Fruit fly (Drosophila melanogaster) whole organism, adult: ENCODE results near the gene Ppm1.

Experiments used
- CG11617 ChIP-seq: fragments of 200-800 bp; sonication (Bioruptor generic); optimal IDR thresholded peaks from 2 replicates; lab custom pipeline; 2017; ENCODE audit warnings: mild to moderate bottlenecking, missing biosample characterization, missing genetic modification reagents, missing genetic modification characterization
- CG12768 ChIP-seq: fragments of 200-800 bp; sonication (Bioruptor generic); optimal IDR thresholded peaks from 2 replicates; lab custom pipeline; 2017; ENCODE audit warnings: missing biosample characterization, missing genetic modification characterization, mild to moderate bottlenecking, moderate library complexity, missing genetic modification reagents
- CG14711 ChIP-seq: fragments of 200-800 bp; sonication (Bioruptor generic); optimal IDR thresholded peaks from 2 replicates; lab custom pipeline; 2018; ENCODE audit warnings: missing biosample characterization, mild to moderate bottlenecking, missing genetic modification characterization, moderate library complexity
- CG1620 ChIP-seq: fragments of 200-800 bp; sonication (Bioruptor generic); optimal IDR thresholded peaks from 2 replicates; lab custom pipeline; 2016; ENCODE audit warnings: missing biosample characterization, missing genetic modification characterization
- CG33017 ChIP-seq: fragments of 200-800 bp; sonication (Bioruptor generic); optimal IDR thresholded peaks from 2 replicates; lab custom pipeline; 2018; ENCODE audit warnings: missing biosample characterization, mild to moderate bottlenecking, missing genetic modification characterization, moderate library complexity
- CG5204 ChIP-seq: fragments of 200-800 bp; sonication (Bioruptor generic); optimal IDR thresholded peaks from 2 replicates; lab custom pipeline; 2016; ENCODE audit warnings: missing biosample characterization, missing genetic modification characterization
- CG7045 ChIP-seq: fragments of 200-800 bp; sonication (Bioruptor generic); optimal IDR thresholded peaks from 2 replicates; lab custom pipeline; 2017; ENCODE audit warnings: missing biosample characterization, mild to moderate bottlenecking, missing genetic modification characterization
- CG7101 ChIP-seq: fragments of 200-800 bp; sonication (Bioruptor generic); optimal IDR thresholded peaks from 2 replicates; lab custom pipeline; 2018; ENCODE audit warnings: missing biosample characterization, mild to moderate bottlenecking, missing genetic modification characterization, moderate library complexity
- Clk ChIP-seq: fragments of 200-800 bp; sonication (Bioruptor generic); optimal IDR thresholded peaks from 2 replicates; lab custom pipeline; 2017; ENCODE audit warnings: missing biosample characterization, missing genetic modification characterization
- Crg-1 ChIP-seq: fragments of 200-800 bp; sonication (Bioruptor generic); optimal IDR thresholded peaks from 2 replicates; lab custom pipeline; 2016; ENCODE audit warnings: missing biosample characterization, missing genetic modification characterization
- Hr96 ChIP-seq: fragments of 200-800 bp; sonication (Bioruptor generic); optimal IDR thresholded peaks from 2 replicates; lab custom pipeline; 2016; ENCODE audit warnings: missing biosample characterization, missing genetic modification characterization
- Mnt ChIP-seq: fragments of 200-800 bp; sonication (Bioruptor generic); optimal IDR thresholded peaks from 2 replicates; lab custom pipeline; 2016; ENCODE audit warnings: missing biosample characterization, mild to moderate bottlenecking, missing genetic modification characterization
- bab1 ChIP-seq: fragments of 200-800 bp; sonication (Bioruptor generic); optimal IDR thresholded peaks from 3 replicates; lab custom pipeline; 2019; ENCODE audit warnings: missing biosample characterization, mild to moderate bottlenecking, missing genetic modification characterization, moderate library complexity
- cic ChIP-seq: fragments of 200-800 bp; sonication (Bioruptor generic); optimal IDR thresholded peaks from 2 replicates; lab custom pipeline; 2017; ENCODE audit warnings: missing biosample characterization, mild to moderate bottlenecking, missing genetic modification characterization, moderate library complexity
- cnc ChIP-seq, 2 experiments: fragments of >200 bp; optimal IDR thresholded peaks; 2 replicates each; lab custom pipeline; 2017
- kay ChIP-seq: fragments of 200-800 bp; sonication (Bioruptor generic); peaks from one replicate; lab custom pipeline; 2016; ENCODE audit warnings: missing biosample characterization, missing genetic modification characterization, borderline replicate concordance
- ovo ChIP-seq: fragments of 200-800 bp; sonication (Bioruptor generic); optimal IDR thresholded peaks from 2 replicates; lab custom pipeline; 2016; ENCODE audit warnings: missing biosample characterization, missing genetic modification characterization
- pad ChIP-seq: fragments of 200-800 bp; sonication (Bioruptor generic); optimal IDR thresholded peaks from 3 replicates; lab custom pipeline; 2017; ENCODE audit warnings: missing biosample characterization, missing genetic modification characterization, mild to moderate bottlenecking, moderate library complexity, missing genetic modification reagents
- tj ChIP-seq: fragments of 200-800 bp; sonication (Bioruptor generic); optimal IDR thresholded peaks from 3 replicates; lab custom pipeline; 2017; ENCODE audit warnings: missing biosample characterization, mild to moderate bottlenecking, missing genetic modification characterization, moderate library complexity
- toe ChIP-seq: fragments of 200-800 bp; sonication (Bioruptor generic); optimal IDR thresholded peaks from 2 replicates; lab custom pipeline; 2016; ENCODE audit warnings: missing biosample characterization, missing genetic modification characterization

Ppm1 gene

DNA sequence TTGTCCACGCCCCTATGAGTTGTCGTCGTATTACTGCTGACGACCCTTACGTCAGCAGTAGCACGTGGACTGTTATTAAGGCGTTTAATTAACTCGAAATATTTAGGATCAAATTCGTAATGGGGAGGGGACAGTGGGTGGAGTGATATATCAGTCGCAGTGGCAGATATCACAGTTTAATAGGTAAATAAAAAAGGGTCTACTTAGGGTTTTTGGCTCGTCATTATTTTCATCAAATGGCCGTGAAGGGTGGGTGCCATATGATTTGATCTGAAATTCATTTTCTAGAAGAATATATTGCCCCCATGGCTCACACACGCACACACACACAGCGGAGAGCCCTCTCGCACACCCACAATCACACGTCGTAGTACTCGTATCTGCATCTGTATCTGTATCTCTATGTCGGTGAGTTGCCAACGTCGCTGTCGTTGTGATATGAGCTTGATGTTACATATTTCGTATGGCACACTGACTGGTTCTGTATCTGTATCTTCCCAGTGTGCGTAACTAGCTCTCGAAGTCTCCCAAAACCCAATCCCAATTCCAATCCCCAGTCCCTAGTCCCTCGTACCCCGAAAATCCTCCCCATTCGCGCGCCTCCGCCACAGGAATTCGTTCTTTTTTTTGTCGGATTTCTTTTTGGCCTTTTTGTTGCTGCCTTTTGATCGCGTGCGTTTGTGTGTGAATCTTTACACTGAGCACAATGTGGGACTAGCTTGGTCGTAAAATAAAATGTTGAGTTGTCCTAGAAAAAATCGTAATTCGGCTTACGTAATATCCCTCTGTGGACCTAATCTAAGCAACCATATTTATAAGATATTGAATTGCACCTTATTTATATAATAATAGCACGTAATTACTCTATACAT, 45.6 kb downstream of the Ppm1 start:
- TF ChIP-seq Hr96 (GFP tag; lab: Kevin White, UChicago) (peak; percentile 11), CG5204 (GFP tag; lab: Kevin White, UChicago) (peak; percentile 27), Crg-1 (no peak), ovo (GFP tag; lab: Kevin White, UChicago) (peak; percentile 9), Clk (GFP tag; lab: Kevin White, UChicago) (no peak), Mnt (GFP tag; lab: Kevin White, UChicago) (no peak), CG14711 (no peak), cic (GFP tag; lab: Kevin White, UChicago) (peak; percentile 40), toe (GFP tag; lab: Kevin White, UChicago) (peak; percentile 19), tj (peak; percentile 69), kay (GFP tag; lab: Kevin White, UChicago) (peak; percentile 86), CG33017 (tag; lab: Kevin White, UChicago) (no peak), CG12768 (GFP tag; lab: Kevin White, UChicago) (peak; percentile 30), pad (GFP tag; lab: Kevin White, UChicago) (no peak), CG11617 (no peak), CG7045 (peak; percentile 16), CG7101 (no peak), CG1620 (GFP tag; lab: Kevin White, UChicago) (no peak)

DNA sequence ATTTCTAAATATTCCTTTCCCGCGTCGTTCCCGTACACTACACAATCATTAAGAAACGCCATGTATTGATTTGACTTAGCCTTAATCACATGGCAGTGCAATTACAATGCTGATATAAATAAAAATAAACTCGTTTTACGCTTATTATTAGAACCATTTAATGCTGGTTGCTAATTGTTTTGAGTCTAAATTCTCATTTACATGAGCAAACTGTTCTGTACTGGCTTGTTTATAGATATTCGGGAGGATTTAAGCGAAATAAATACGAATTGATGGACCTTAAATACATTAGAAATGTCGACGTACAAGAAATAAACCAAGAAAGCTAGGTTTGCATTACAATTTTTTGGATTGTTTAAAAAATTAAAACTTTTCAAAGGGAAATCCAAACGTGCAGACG, 46.2 kb downstream of the Ppm1 start:
- TF ChIP-seq kay (GFP tag; lab: Kevin White, UChicago) = peak; percentile 78
- TF ChIP-seq ovo (GFP tag; lab: Kevin White, UChicago) = no peak

DNA sequence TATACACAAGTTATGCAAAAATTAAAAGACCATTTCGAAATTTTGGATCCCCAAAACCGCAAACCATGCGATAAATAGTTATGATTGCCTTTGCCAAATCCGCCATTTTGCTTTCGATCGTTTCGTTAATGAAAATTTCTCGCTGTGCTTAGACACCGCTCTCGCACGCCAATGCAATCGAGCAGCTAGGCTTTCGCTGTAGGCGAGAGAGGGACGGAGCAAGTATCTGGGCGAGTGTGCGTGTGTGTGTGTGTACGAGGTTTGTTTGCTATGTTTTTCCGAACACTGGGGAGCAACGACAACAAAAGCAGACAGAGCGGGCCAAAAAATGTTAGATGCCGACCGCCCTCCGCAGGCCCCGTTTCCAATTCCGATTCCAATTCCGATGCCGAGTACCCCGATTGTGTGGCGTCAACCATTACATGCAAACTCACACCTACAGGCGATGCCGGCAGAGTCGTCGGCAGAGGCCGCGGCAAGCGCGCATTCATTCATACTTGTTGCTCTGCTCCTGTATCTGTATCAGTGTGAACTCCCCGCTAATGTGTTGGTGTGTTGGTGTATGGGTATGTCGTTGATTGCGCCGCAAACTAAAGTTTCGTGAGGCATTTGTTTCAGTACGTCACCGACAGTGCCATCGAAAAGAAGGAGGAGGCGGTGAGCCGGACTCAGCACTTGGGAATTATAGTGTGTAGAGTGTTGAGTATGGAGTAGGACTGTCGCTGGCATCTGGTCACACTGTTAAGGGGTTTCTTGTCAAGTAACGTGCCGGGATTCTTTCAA, 46.9 kb downstream of the Ppm1 start:
- TF ChIP-seq cic (GFP tag; lab: Kevin White, UChicago) (peak; percentile 99), Mnt (GFP tag; lab: Kevin White, UChicago) (peak; percentile 82), kay (GFP tag; lab: Kevin White, UChicago) (no peak), CG11617 (peak; percentile 52), Clk (GFP tag; lab: Kevin White, UChicago) (peak; percentile 46), Crg-1 (peak; percentile 23), CG7045 (no peak), pad (GFP tag; lab: Kevin White, UChicago) (peak; percentile 71), CG7101 (peak; percentile 45), CG14711 (peak; percentile 27), CG1620 (GFP tag; lab: Kevin White, UChicago) (no peak), tj (peak; percentile 61), ovo (GFP tag; lab: Kevin White, UChicago) (peak; percentile 17), toe (GFP tag; lab: Kevin White, UChicago) (peak; percentile 49), cnc (optimal IDR thresholded peaks at IDR 0.05; lab: Kevin White, UChicago) (no peak), Hr96 (GFP tag; lab: Kevin White, UChicago) (no peak), CG33017 (tag; lab: Kevin White, UChicago) (peak; percentile 10), bab1 (peak; percentile 11), CG12768 (GFP tag; lab: Kevin White, UChicago) (peak; percentile 89), CG5204 (GFP tag; lab: Kevin White, UChicago) (no peak)

DNA sequence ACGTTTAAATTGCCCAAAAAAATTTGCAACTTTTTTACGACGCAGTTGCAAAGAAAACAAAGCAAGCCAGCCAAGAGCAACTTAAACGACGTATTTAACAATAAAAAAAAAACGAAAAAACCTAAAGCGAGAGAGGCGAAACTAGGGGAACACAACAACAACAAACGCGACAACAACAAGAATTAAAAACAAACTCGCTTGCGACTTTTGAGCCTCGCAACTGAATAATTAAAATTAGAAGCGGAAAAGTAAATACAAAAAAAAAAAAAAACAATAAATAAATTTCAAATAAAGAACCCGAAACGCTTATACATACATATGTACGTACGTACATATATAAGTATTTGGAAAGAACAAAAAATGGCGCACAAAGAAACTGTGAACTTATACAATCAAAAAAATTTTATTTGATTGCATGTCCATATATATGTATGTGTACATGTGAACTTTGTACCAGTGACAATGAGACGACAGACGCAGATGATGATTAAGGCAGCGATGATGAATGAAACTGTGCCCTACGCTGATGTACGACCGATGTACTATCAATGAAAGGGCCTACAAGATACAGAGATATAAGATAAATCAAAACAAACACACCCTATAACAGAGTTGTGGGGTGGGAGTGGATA, 47.6 kb downstream of the Ppm1 start:
- peak; percentile 21 for TF ChIP-seq Hr96 (GFP tag; lab: Kevin White, UChicago)
- no peak for TF ChIP-seq CG33017 (tag; lab: Kevin White, UChicago)
- TF ChIP-seq kay (GFP tag; lab: Kevin White, UChicago) = peak; percentile 97
- no peak for TF ChIP-seq tj

DNA sequence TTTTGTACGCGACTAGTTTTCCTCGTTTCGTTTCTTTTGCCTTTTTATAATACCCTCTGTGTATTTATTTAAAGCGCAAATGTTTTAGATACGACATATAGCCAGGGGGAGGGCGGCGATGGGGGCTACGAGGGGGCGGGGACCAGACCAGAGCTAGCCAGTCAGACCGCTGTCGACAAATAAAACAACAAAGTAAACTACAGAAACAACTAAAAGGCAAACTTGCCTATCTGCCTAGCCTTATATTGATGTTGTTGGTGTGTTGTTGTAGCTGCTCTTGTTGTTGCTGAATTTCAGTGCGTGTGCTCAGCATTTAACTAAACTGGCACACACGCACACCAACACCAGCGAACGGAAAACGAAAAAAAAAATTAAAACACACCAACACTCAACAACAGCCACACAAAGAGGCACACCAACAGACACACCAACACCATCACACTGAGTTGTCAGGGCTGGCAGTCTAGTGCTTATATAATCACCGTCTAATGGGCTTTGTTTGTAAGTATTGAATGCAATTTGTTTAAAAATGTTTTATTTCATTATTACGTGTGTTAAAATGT, 48.3 kb downstream of the Ppm1 start:
- TF ChIP-seq toe (GFP tag; lab: Kevin White, UChicago) = no peak
- TF ChIP-seq kay (GFP tag; lab: Kevin White, UChicago) = no peak
- TF ChIP-seq CG12768 (GFP tag; lab: Kevin White, UChicago) = peak; percentile 65
- TF ChIP-seq CG33017 (tag; lab: Kevin White, UChicago) = no peak
- TF ChIP-seq cic (GFP tag; lab: Kevin White, UChicago) = peak; percentile 55
- peak; percentile 28 for TF ChIP-seq ovo (GFP tag; lab: Kevin White, UChicago)
- TF ChIP-seq CG1620 (GFP tag; lab: Kevin White, UChicago) = no peak
